Fruit fly (Drosophila melanogaster): ENCODE measurements around the gene Grip.

The Grip gene

dm6 chrX:5980883-5981282, 14.8 kb downstream of the Grip start (continued):
- TF ChIP-seq CG6654 (GFP tag; optimal IDR thresholded peaks at IDR 0.05) (peak; percentile 7), dati (GFP tag; IDR thresholded peaks at IDR 0.05) (peak; percentile 70; the same call in 1 of the 2 replicates), Usf (GFP tag; optimal IDR thresholded peaks at IDR 0.05) (peak; percentile 30), CG10431 (GFP tag; optimal IDR thresholded peaks at IDR 0.05) (no peak), YL-1 (GFP tag; optimal IDR thresholded peaks at IDR 0.05) (no peak), CG8478 (optimal IDR thresholded peaks at IDR 0.05) (no peak), B-H1 (GFP tag; IDR thresholded peaks at IDR 0.05) (peak; percentile 49; the same call in 1 of the 3 replicates), PHDP (tag; optimal IDR thresholded peaks at IDR 0.05) (peak; percentile 77), sqz (GFP tag; optimal IDR thresholded peaks at IDR 0.05) (peak; percentile 16), Hand (GFP tag; optimal IDR thresholded peaks at IDR 0.05) (peak; percentile 77), salm (tag; optimal IDR thresholded peaks at IDR 0.05) (peak; percentile 59), wor (GFP tag; IDR thresholded peaks at IDR 0.05) (0 out of 2 replicates have a peak, but pooled peaks have one; percentile 30), CG8388 (GFP tag; optimal IDR thresholded peaks at IDR 0.05) (peak; percentile 45), gsb-n (tag; optimal IDR thresholded peaks at IDR 0.05) (peak; percentile 53), ssp (GFP tag; IDR thresholded peaks at IDR 0.05) (peak; percentile 57), dmrt11E (tag; optimal IDR thresholded peaks at IDR 0.05) (peak; percentile 5), Fer1 (GFP tag; optimal IDR thresholded peaks at IDR 0.05) (peak; percentile 82), usp (GFP tag; optimal IDR thresholded peaks at IDR 0.05) (no peak), CG17802 (tag; optimal IDR thresholded peaks at IDR 0.05) (no peak), nom (GFP tag; optimal IDR thresholded peaks at IDR 0.05) (peak; percentile 69), C15 (GFP tag; IDR thresholded peaks at IDR 0.05) (no peak), Aef1 (GFP tag; IDR thresholded peaks at IDR 0.05) (peak; percentile 80), peb (GFP tag; IDR thresholded peaks at IDR 0.05) (peak; percentile 57), CG12744 (GFP tag; optimal IDR thresholded peaks at IDR 0.05) (peak; percentile 14), Nf-YC (tag; optimal IDR thresholded peaks at IDR 0.05) (peak; percentile 42), cad (GFP tag; optimal IDR thresholded peaks at IDR 0.05) (no peak), CG15479 (GFP tag; optimal IDR thresholded peaks at IDR 0.05) (no peak), Hr39 (optimal IDR thresholded peaks at IDR 0.05) (no peak), nau (GFP tag; optimal IDR thresholded peaks at IDR 0.05) (peak; percentile 33), vfl (GFP tag; optimal IDR thresholded peaks at IDR 0.05) (peak; percentile 15), CG11247 (GFP tag; IDR thresholded peaks at IDR 0.05) (peak; percentile 75), CG9797 (GFP tag; optimal IDR thresholded peaks at IDR 0.05) (no peak), vvl (GFP tag; IDR thresholded peaks at IDR 0.05) (peak; percentile 89), CG15073 (GFP tag; optimal IDR thresholded peaks at IDR 0.05) (no peak), CG13775 (GFP tag; optimal IDR thresholded peaks at IDR 0.05) (peak; percentile 40), fd3F (GFP tag; optimal IDR thresholded peaks at IDR 0.05) (peak; percentile 71), her (GFP tag; optimal IDR thresholded peaks at IDR 0.05) (no peak), CG13624 (GFP tag; optimal IDR thresholded peaks at IDR 0.05) (peak; percentile 64), CG3726 (GFP tag; IDR thresholded peaks at IDR 0.05) (peak; percentile 66; the same call in 2 of the 3 replicates), Ptx1 (GFP tag; IDR thresholded peaks at IDR 0.05) (peak; percentile 82), CG17385 (GFP tag; optimal IDR thresholded peaks at IDR 0.05) (peak; percentile 72), CG8359 (GFP tag; optimal IDR thresholded peaks at IDR 0.05; ENCODE audit: borderline replicate concordance) (no peak), CG2889 (GFP tag; IDR thresholded peaks at IDR 0.05) (peak; percentile 72; the same call in 2 of the 3 replicates), CG10209 (GFP tag; optimal IDR thresholded peaks at IDR 0.05) (peak; percentile 66), insv (GFP tag; optimal IDR thresholded peaks at IDR 0.05) (no peak), CG9437 (GFP tag; optimal IDR thresholded peaks at IDR 0.05) (peak; percentile 42), CG10321 (GFP tag; IDR thresholded peaks at IDR 0.05) (no peak), grn (GFP tag; optimal IDR thresholded peaks at IDR 0.05) (peak; percentile 5), TFAM (GFP tag; optimal IDR thresholded peaks at IDR 0.05) (no peak), bigmax (GFP tag; optimal IDR thresholded peaks at IDR 0.05) (no peak), ap (GFP tag; IDR thresholded peaks at IDR 0.05) (peak; percentile 52), CG13424 (tag; optimal IDR thresholded peaks at IDR 0.05) (peak; percentile 74)
